Fruit fly (Drosophila melanogaster) whole organism, embryonic: ENCODE data around the gene MEP-1.

ENCODE experiments used
- Aef1 ChIP-seq: fragments of 200-800 bp; sonication (Bioruptor generic); IDR thresholded peaks from 3 replicates; pipeline ENCODE4 v1.3.6; 2022; ENCODE audit warnings: missing biosample characterization, missing genetic modification characterization
- Antp ChIP-seq: fragments of 200-800 bp; sonication (Bioruptor generic); optimal IDR thresholded peaks from 3 replicates; lab custom pipeline; 2016; ENCODE audit warnings: missing biosample characterization, missing genetic modification characterization
- CG10267 ChIP-seq: fragments of 200-800 bp; sonication (Bioruptor generic); optimal IDR thresholded peaks from 2 replicates; lab custom pipeline; 2018; ENCODE audit warnings: missing biosample characterization, mild to moderate bottlenecking, missing genetic modification characterization, moderate library complexity
- CG10462 ChIP-seq: fragments of 200-800 bp; sonication (Bioruptor generic); optimal IDR thresholded peaks from 2 replicates; lab custom pipeline; 2016; ENCODE audit warnings: missing biosample characterization, missing genetic modification characterization
- CG12104 ChIP-seq: fragments of 200-800 bp; sonication (Bioruptor generic); optimal IDR thresholded peaks from 3 replicates; lab custom pipeline; 2016; ENCODE audit warnings: missing biosample characterization, missing genetic modification characterization
- CG13424 ChIP-seq: fragments of 200-800 bp; sonication (Bioruptor generic); optimal IDR thresholded peaks from 2 replicates; lab custom pipeline; 2019; ENCODE audit warnings: missing biosample characterization, mild to moderate bottlenecking, missing genetic modification characterization, moderate library complexity
- CG13894 ChIP-seq: fragments of 200-800 bp; sonication (Bioruptor generic); optimal IDR thresholded peaks from 3 replicates; lab custom pipeline; 2018; ENCODE audit warnings: missing biosample characterization, mild to moderate bottlenecking, missing genetic modification characterization, moderate library complexity
- CG14710 ChIP-seq: fragments of 200-800 bp; sonication (Bioruptor generic); optimal IDR thresholded peaks from 3 replicates; lab custom pipeline; 2019; ENCODE audit warnings: missing biosample characterization, mild to moderate bottlenecking, missing genetic modification characterization, moderate library complexity
- CG14965 ChIP-seq: fragments of 200-800 bp; sonication (Bioruptor generic); optimal IDR thresholded peaks from 2 replicates; lab custom pipeline; 2016; ENCODE audit warnings: missing biosample characterization, missing genetic modification characterization, borderline replicate concordance
- CG15269 ChIP-seq: fragments of 200-800 bp; sonication (Bioruptor generic); optimal IDR thresholded peaks from 2 replicates; lab custom pipeline; 2018; ENCODE audit warnings: missing biosample characterization, mild to moderate bottlenecking, missing genetic modification characterization, moderate library complexity
- CG1602 ChIP-seq: fragments of 200-800 bp; sonication (Bioruptor generic); optimal IDR thresholded peaks from 3 replicates; lab custom pipeline; 2016; ENCODE audit warnings: missing biosample characterization, missing genetic modification characterization
- CG1832 ChIP-seq: fragments of 200-800 bp; sonication (Bioruptor generic); optimal IDR thresholded peaks from 2 replicates; lab custom pipeline; 2017; ENCODE audit warnings: missing biosample characterization, mild to moderate bottlenecking, missing genetic modification characterization, inconsistent platforms
- CG2678 ChIP-seq: fragments of 200-800 bp; sonication (Bioruptor generic); optimal IDR thresholded peaks from 3 replicates; lab custom pipeline; 2019; ENCODE audit warnings: missing biosample characterization, mild to moderate bottlenecking, missing genetic modification characterization, moderate library complexity
- CG30403 ChIP-seq: fragments of 200-800 bp; sonication (Bioruptor generic); optimal IDR thresholded peaks from 3 replicates; lab custom pipeline; 2016; ENCODE audit warnings: missing biosample characterization, missing genetic modification characterization
- CG3163 ChIP-seq: fragments of 200-800 bp; sonication (Bioruptor generic); optimal IDR thresholded peaks from 3 replicates; lab custom pipeline; 2016; ENCODE audit warnings: missing biosample characterization, missing genetic modification characterization
- CG4282 ChIP-seq: fragments of 200-800 bp; sonication (Bioruptor generic); optimal IDR thresholded peaks from 2 replicates; lab custom pipeline; 2016; ENCODE audit warnings: missing biosample characterization, missing genetic modification characterization
- CG4424 ChIP-seq: fragments of 200-800 bp; sonication (Bioruptor generic); optimal IDR thresholded peaks from 3 replicates; lab custom pipeline; 2016; ENCODE audit warnings: missing biosample characterization, missing genetic modification characterization
- CG9609 ChIP-seq: fragments of 200-800 bp; sonication (Bioruptor generic); optimal IDR thresholded peaks from 3 replicates; lab custom pipeline; 2016; ENCODE audit warnings: missing biosample characterization, missing genetic modification characterization
- Chrac-16 ChIP-seq: fragments of 200-800 bp; sonication (Bioruptor generic); optimal IDR thresholded peaks from 3 replicates; lab custom pipeline; 2016; ENCODE audit warnings: missing biosample characterization, missing genetic modification characterization
- D19A ChIP-seq: fragments of 200-800 bp; optimal IDR thresholded peaks from 3 replicates; lab custom pipeline; 2019; ENCODE audit warnings: missing biosample characterization, mild to moderate bottlenecking, missing genetic modification characterization, moderate library complexity
- Deaf1 ChIP-seq: fragments of 200-800 bp; optimal IDR thresholded peaks from 3 replicates; lab custom pipeline; 2019; ENCODE audit warnings: missing biosample characterization, mild to moderate bottlenecking, missing genetic modification characterization, moderate library complexity
- Dref ChIP-seq: fragments of 200-800 bp; sonication (Bioruptor generic); IDR thresholded peaks from 2 replicates; pipeline ENCODE4 v1.3.6; 2022; ENCODE audit warnings: missing biosample characterization, missing genetic modification characterization
- Eip74EF ChIP-seq, 2 experiments: fragments of 200-800 bp in 1 of 2; fragments of >200 bp in 1 of 2; sonication (Bioruptor generic) in 1 of 2; optimal IDR thresholded peaks; 2 replicates each; lab custom pipeline; 2017 to 2019; ENCODE audit warnings: missing biosample characterization in 2 of 2, missing genetic modification characterization in 2 of 2, mild to moderate bottlenecking in 1 of 2, moderate library complexity in 1 of 2
- HLH4C ChIP-seq: fragments of 200-800 bp; sonication (Bioruptor generic); IDR thresholded peaks from 3 replicates; pipeline ENCODE4 v1.3.6; 2022; ENCODE audit warnings: missing biosample characterization, missing genetic modification characterization; ENCODE audit not compliant: partially characterized antibody
- Lhr ChIP-seq: fragments of 200-800 bp; sonication (Bioruptor generic); optimal IDR thresholded peaks from 3 replicates; lab custom pipeline; 2017; ENCODE audit warnings: mild to moderate bottlenecking, missing biosample characterization, missing genetic modification reagents, missing genetic modification characterization
- Lpt ChIP-seq: fragments of >200 bp; optimal IDR thresholded peaks from 2 replicates; lab custom pipeline; 2018; ENCODE audit warnings: missing biosample characterization, missing genetic modification characterization
- MTF-1 ChIP-seq: fragments of 200-800 bp; sonication (Bioruptor generic); optimal IDR thresholded peaks from 2 replicates; lab custom pipeline; 2018; ENCODE audit warnings: missing biosample characterization, mild to moderate bottlenecking, missing genetic modification characterization, borderline replicate concordance
- NC2β ChIP-seq: fragments of 200-800 bp; sonication (Bioruptor generic); optimal IDR thresholded peaks from 2 replicates; lab custom pipeline; 2016; ENCODE audit warnings: missing biosample characterization, missing genetic modification characterization
- Opbp ChIP-seq: fragments of 200-800 bp; sonication (Bioruptor generic); IDR thresholded peaks from 3 replicates; pipeline ENCODE4 v1.3.6; 2022; ENCODE audit warnings: missing biosample characterization, missing genetic modification characterization; ENCODE audit not compliant: partially characterized antibody
- Rfx ChIP-seq: fragments of 200-800 bp; sonication (Bioruptor generic); IDR thresholded peaks from 2 replicates; pipeline ENCODE4 v1.3.6; 2022; ENCODE audit warnings: missing biosample characterization, missing genetic modification characterization
- Scr ChIP-seq: fragments of 200-800 bp; sonication (Bioruptor generic); IDR thresholded peaks from 2 replicates; pipeline ENCODE4 v1.3.6; 2022; ENCODE audit warnings: missing biosample characterization, missing genetic modification characterization; ENCODE audit not compliant: partially characterized antibody
- Xrp1 ChIP-seq: fragments of 200-800 bp; sonication (Bioruptor generic); IDR thresholded peaks from 2 replicates; pipeline ENCODE4 v1.3.6; 2022; ENCODE audit warnings: missing biosample characterization, missing genetic modification characterization
- ap ChIP-seq: fragments of 200-800 bp; sonication (Bioruptor generic); IDR thresholded peaks from 2 replicates; pipeline ENCODE4 v1.3.6; 2022; ENCODE audit warnings: missing biosample characterization, missing genetic modification characterization
- az2 ChIP-seq: fragments of 200-800 bp; sonication (Bioruptor generic); optimal IDR thresholded peaks from 3 replicates; lab custom pipeline; 2016; ENCODE audit warnings: missing biosample characterization, missing genetic modification characterization
- chn ChIP-seq: fragments of 200-800 bp; sonication (Bioruptor generic); optimal IDR thresholded peaks from 2 replicates; lab custom pipeline; 2016; ENCODE audit warnings: missing biosample characterization, missing genetic modification characterization
- dm ChIP-seq: fragments of 200-800 bp; sonication (Bioruptor generic); optimal IDR thresholded peaks from 3 replicates; lab custom pipeline; 2016; ENCODE audit warnings: missing biosample characterization, missing genetic modification characterization
- ewg ChIP-seq: fragments of 200-800 bp; sonication (Bioruptor generic); optimal IDR thresholded peaks from 3 replicates; lab custom pipeline; 2017; ENCODE audit warnings: mild to moderate bottlenecking, missing biosample characterization, missing genetic modification reagents, missing genetic modification characterization
- exex ChIP-seq: fragments of 200-800 bp; sonication (Bioruptor generic); optimal IDR thresholded peaks from 4 replicates; lab custom pipeline; 2018; ENCODE audit warnings: missing biosample characterization, mild to moderate bottlenecking, missing genetic modification characterization, moderate library complexity
- fd96Cb ChIP-seq: fragments of 200-800 bp; sonication (Bioruptor generic); optimal IDR thresholded peaks from 2 replicates; lab custom pipeline; 2018; ENCODE audit warnings: missing biosample characterization, mild to moderate bottlenecking, missing genetic modification characterization, moderate library complexity
- gcm2 ChIP-seq: fragments of 200-800 bp; sonication (Bioruptor generic); optimal IDR thresholded peaks from 2 replicates; lab custom pipeline; 2016; ENCODE audit warnings: missing biosample characterization, missing genetic modification characterization
- gro ChIP-seq: fragments of 200-800 bp; sonication (Bioruptor generic); optimal IDR thresholded peaks from 2 replicates; lab custom pipeline; 2016; ENCODE audit warnings: missing biosample characterization, missing genetic modification characterization
- hth ChIP-seq: fragments of >200 bp; optimal IDR thresholded peaks from 2 replicates; lab custom pipeline; 2017; ENCODE audit warnings: inconsistent platforms
- insv ChIP-seq, 2 experiments: fragments of 200-800 bp; sonication (Bioruptor generic); optimal IDR thresholded peaks; 3 replicates each; lab custom pipeline; 2016 to 2018; ENCODE audit warnings: missing biosample characterization in 2 of 2, missing genetic modification characterization in 2 of 2
- ken ChIP-seq: fragments of 200-800 bp; sonication (Bioruptor generic); IDR thresholded peaks from 3 replicates; pipeline ENCODE4 v1.3.6; 2022; ENCODE audit warnings: missing biosample characterization, missing genetic modification characterization
- lmd ChIP-seq: fragments of 200-800 bp; sonication (Bioruptor generic); IDR thresholded peaks from 2 replicates; pipeline ENCODE4 v1.3.6; 2022; ENCODE audit warnings: missing biosample characterization, missing genetic modification characterization
- mam ChIP-seq: fragments of 200-800 bp; sonication (Bioruptor generic); optimal IDR thresholded peaks from 3 replicates; lab custom pipeline; 2016; ENCODE audit warnings: missing biosample characterization, missing genetic modification characterization
- nmo ChIP-seq: fragments of 200-800 bp; sonication (Bioruptor generic); optimal IDR thresholded peaks from 2 replicates; lab custom pipeline; 2018; ENCODE audit warnings: missing biosample characterization, mild to moderate bottlenecking, missing genetic modification characterization, moderate library complexity
- oc ChIP-seq: fragments of 200-800 bp; sonication (Bioruptor generic); optimal IDR thresholded peaks from 2 replicates; lab custom pipeline; 2018; ENCODE audit warnings: missing biosample characterization, mild to moderate bottlenecking, missing genetic modification characterization, moderate library complexity
- onecut ChIP-seq: fragments of 200-800 bp; sonication (Bioruptor generic); IDR thresholded peaks from 2 replicates; pipeline ENCODE4 v1.3.6; 2022; ENCODE audit warnings: missing biosample characterization, missing genetic modification characterization
- rib ChIP-seq: fragments of 200-800 bp; sonication (Bioruptor generic); IDR thresholded peaks from 2 replicates; pipeline ENCODE4 v1.3.6; 2022; ENCODE audit warnings: missing biosample characterization, missing genetic modification characterization
- ssp ChIP-seq: fragments of 200-800 bp; sonication (Bioruptor generic); IDR thresholded peaks from 2 replicates; pipeline ENCODE4 v1.3.6; 2022; ENCODE audit warnings: missing biosample characterization, missing genetic modification characterization

The MEP-1 gene

DNA sequence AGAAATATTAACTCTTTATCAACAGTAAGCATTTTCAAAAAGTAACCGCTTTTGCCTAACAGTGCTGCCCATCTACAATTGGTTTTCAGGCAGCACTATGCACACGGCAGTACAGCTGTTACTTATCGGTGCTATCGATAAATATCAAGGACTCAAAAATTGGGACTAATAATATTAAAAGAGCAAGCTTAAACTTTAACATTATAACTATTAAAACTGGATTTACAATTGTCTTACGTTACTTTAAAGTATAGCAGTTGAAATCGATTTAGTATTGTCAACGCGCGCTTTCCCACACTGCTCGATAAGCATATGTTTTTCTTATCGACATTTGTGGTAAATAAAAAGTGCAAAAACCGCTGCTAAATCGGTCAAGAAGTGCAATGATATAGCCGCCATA lies at the start of gene MEP-1, which contains the start of gene CG42245 (continued):
- peak; percentile 25 for TF ChIP-seq CG10462 (GFP tag; lab: Kevin White, UChicago)
- TF ChIP-seq CG12104 (GFP tag; lab: Kevin White, UChicago): peak; percentile 51
- peak; percentile 84 for TF ChIP-seq Dref (GFP tag; lab: Robert Waterston, UW)
- TF ChIP-seq Chrac-16 (GFP tag; lab: Kevin White, UChicago): peak; percentile 34
- no peak; the same call in 1 of the 2 replicates for TF ChIP-seq lmd
- peak; percentile 17 for TF ChIP-seq CG13424
- no peak for TF ChIP-seq Aef1 (GFP tag; lab: Robert Waterston, UW)
- peak; percentile 33 for TF ChIP-seq exex (tag; lab: Kevin White, UChicago)
- no peak for TF ChIP-seq Rfx
- TF ChIP-seq HLH4C (GFP tag; lab: Robert Waterston, UW): peak; percentile 84
- peak; percentile 71 for TF ChIP-seq chn (GFP tag; lab: Kevin White, UChicago)
- TF ChIP-seq CG14965 (GFP tag; lab: Kevin White, UChicago): no peak
- TF ChIP-seq CG30403 (GFP tag; lab: Kevin White, UChicago): peak; percentile 57
- TF ChIP-seq CG9609 (GFP tag; lab: Kevin White, UChicago): peak; percentile 17
- peak; percentile 27 for TF ChIP-seq D19A (tag; lab: Kevin White, UChicago)
- TF ChIP-seq CG10267: peak; percentile 96
- TF ChIP-seq insv (GFP tag; optimal IDR thresholded peaks at IDR 0.05; lab: Kevin White, UChicago): peak in 1 of 2 experiments; percentile 34
- TF ChIP-seq Lpt (GFP tag; lab: Kevin White, UChicago): no peak
- TF ChIP-seq CG4424 (GFP tag; lab: Kevin White, UChicago): peak; percentile 74
- TF ChIP-seq fd96Cb (tag; lab: Kevin White, UChicago): no peak
- TF ChIP-seq az2 (GFP tag; lab: Kevin White, UChicago): peak; percentile 37
- no peak for TF ChIP-seq CG4282 (GFP tag; lab: Kevin White, UChicago)
- no peak for TF ChIP-seq rib
- TF ChIP-seq Deaf1 (tag; lab: Kevin White, UChicago): peak; percentile 9
- TF ChIP-seq NC2β (GFP tag; lab: Kevin White, UChicago): peak; percentile 53
- no peak for TF ChIP-seq CG1832 (GFP tag; lab: Kevin White, UChicago)
- peak; percentile 26 for TF ChIP-seq CG1602 (GFP tag; lab: Kevin White, UChicago)
- TF ChIP-seq MTF-1 (GFP tag; lab: Kevin White, UChicago): peak; percentile 26
- TF ChIP-seq mam (GFP tag; lab: Kevin White, UChicago): peak; percentile 34
- TF ChIP-seq CG14710 (tag; lab: Kevin White, UChicago): peak; percentile 80
- no peak for TF ChIP-seq ap (GFP tag; lab: Robert Waterston, UW)
- TF ChIP-seq Lhr (GFP tag; lab: Kevin White, UChicago): peak; percentile 38
- peak; percentile 48 for TF ChIP-seq gro (GFP tag; lab: Kevin White, UChicago)
- peak; percentile 65; the same call in 2 of the 3 replicates for TF ChIP-seq Opbp (GFP tag; lab: Robert Waterston, UW)
- no peak for TF ChIP-seq onecut (GFP tag; lab: Robert Waterston, UW)
- TF ChIP-seq dm (GFP tag; lab: Kevin White, UChicago): peak; percentile 55
- no peak for TF ChIP-seq oc (tag; lab: Kevin White, UChicago)
- TF ChIP-seq nmo (GFP tag; lab: Kevin White, UChicago): peak; percentile 62
- TF ChIP-seq Scr: peak; percentile 69
- no peak for TF ChIP-seq ken (GFP tag; lab: Robert Waterston, UW)
- peak; percentile 41; the same call in 1 of the 2 replicates for TF ChIP-seq Xrp1 (GFP tag; lab: Robert Waterston, UW)
- TF ChIP-seq CG15269 (tag; lab: Kevin White, UChicago): peak; percentile 38
- TF ChIP-seq Eip74EF (GFP tag; optimal IDR thresholded peaks at IDR 0.05; lab: Kevin White, UChicago): no peak
- peak; percentile 38 for TF ChIP-seq Antp (GFP tag; lab: Kevin White, UChicago)
- TF ChIP-seq CG13894 (tag; lab: Kevin White, UChicago): peak; percentile 44
- TF ChIP-seq hth (lab: Kevin White, UChicago): no peak
- no peak for TF ChIP-seq ewg (GFP tag; lab: Kevin White, UChicago)
- peak; percentile 47 for TF ChIP-seq CG3163 (GFP tag; lab: Kevin White, UChicago)
- TF ChIP-seq CG2678 (tag; lab: Kevin White, UChicago): no peak
- TF ChIP-seq gcm2 (GFP tag; lab: Kevin White, UChicago): peak; percentile 61
- no peak for TF ChIP-seq ssp
